Worm (Caenorhabditis elegans) whole organism, L4/young adult: ENCODE measurements around the gene hum-4.

ENCODE experiments used
- W03F9.2 ChIP-seq: fragments of 150-350 bp; optimal IDR thresholded peaks from 2 replicates; lab custom pipeline; 2014; ENCODE audit warnings: missing biosample characterization, missing genetic modification characterization
- dao-5 ChIP-seq: sonication (generic microtip); optimal IDR thresholded peaks from 2 replicates; lab custom pipeline; 2016; ENCODE audit warnings: missing genotype, missing genetic modification characterization, moderate library complexity, missing compliant biosample characterization
- him-1 ChIP-seq: sonication (generic microtip); optimal IDR thresholded peaks from 2 replicates; lab custom pipeline; 2016; ENCODE audit warnings: missing genotype, missing genetic modification reagents, missing genetic modification characterization, missing compliant biosample characterization

ce11 chrX:11478758-11479157 is 45.4 kb upstream of the hum-4 start:
- TF ChIP-seq W03F9.2 (tag; lab: Kevin White, UChicago) (no peak), him-1 (tag; lab: Kevin White, UChicago) (no peak), dao-5 (tag; lab: Kevin White, UChicago) (no peak)
